Fruit fly (Drosophila melanogaster) whole organism, prepupa: ENCODE data around the gene GlcAT-S.

ENCODE experiments used
- CG10631 ChIP-seq: fragments of 200-800 bp; sonication (Bioruptor generic); optimal IDR thresholded peaks from 2 replicates; lab custom pipeline; 2016; ENCODE audit warnings: missing biosample characterization, missing genetic modification characterization
- CG10669 ChIP-seq: fragments of 200-800 bp; sonication (Bioruptor generic); optimal IDR thresholded peaks from 3 replicates; lab custom pipeline; 2018; ENCODE audit warnings: missing biosample characterization, mild to moderate bottlenecking, missing genetic modification characterization, moderate library complexity
- CG11762 ChIP-seq: fragments of 200-800 bp; sonication (Bioruptor generic); optimal IDR thresholded peaks from 3 replicates; lab custom pipeline; 2016; ENCODE audit warnings: missing biosample characterization, missing genetic modification characterization; ENCODE audit not compliant: insufficient read depth
- CG11902 ChIP-seq: fragments of 200-800 bp; sonication (Bioruptor generic); optimal IDR thresholded peaks from 3 replicates; lab custom pipeline; 2016; ENCODE audit warnings: missing biosample characterization, missing genetic modification characterization
- CG15336 ChIP-seq: fragments of 200-800 bp; sonication (Bioruptor generic); IDR thresholded peaks from 2 replicates; pipeline ENCODE4 v1.3.6; 2022; ENCODE audit warnings: missing biosample characterization, missing genetic modification characterization
- CG1621 ChIP-seq: fragments of 200-800 bp; sonication (Bioruptor generic); optimal IDR thresholded peaks from 3 replicates; lab custom pipeline; 2018; ENCODE audit warnings: missing biosample characterization, mild to moderate bottlenecking, missing genetic modification characterization
- CG16779 ChIP-seq: fragments of 200-800 bp; sonication (Bioruptor generic); optimal IDR thresholded peaks from 3 replicates; lab custom pipeline; 2017; ENCODE audit warnings: missing biosample characterization, mild to moderate bottlenecking, missing genetic modification characterization
- CG3032 ChIP-seq: fragments of 200-800 bp; optimal IDR thresholded peaks from 2 replicates; lab custom pipeline; 2019; ENCODE audit warnings: missing biosample characterization, mild to moderate bottlenecking, missing genetic modification characterization, moderate library complexity
- CG31627 ChIP-seq: fragments of 200-800 bp; sonication (Bioruptor generic); optimal IDR thresholded peaks from 3 replicates; lab custom pipeline; 2016; ENCODE audit warnings: missing biosample characterization, missing genetic modification characterization
- CG32006 ChIP-seq: fragments of 200-800 bp; sonication (Bioruptor generic); optimal IDR thresholded peaks from 3 replicates; lab custom pipeline; 2017; ENCODE audit warnings: missing biosample characterization, mild to moderate bottlenecking, missing genetic modification characterization
- CG3919 ChIP-seq: fragments of 200-800 bp; sonication (Bioruptor generic); optimal IDR thresholded peaks from 3 replicates; lab custom pipeline; 2016; ENCODE audit warnings: missing biosample characterization, missing genetic modification characterization
- CG6163 ChIP-seq: fragments of 200-800 bp; sonication (Bioruptor generic); IDR thresholded peaks from 3 replicates; pipeline ENCODE4 v1.3.6; 2022; ENCODE audit warnings: missing biosample characterization, missing genetic modification characterization
- CG6276 ChIP-seq: fragments of 200-800 bp; sonication (Bioruptor generic); optimal IDR thresholded peaks from 2 replicates; lab custom pipeline; 2017; ENCODE audit warnings: missing biosample characterization, mild to moderate bottlenecking, missing genetic modification characterization
- CG6792 ChIP-seq: fragments of 200-800 bp; sonication (Bioruptor generic); optimal IDR thresholded peaks from 3 replicates; lab custom pipeline; 2016; ENCODE audit warnings: missing biosample characterization, missing genetic modification characterization
- CG6808 ChIP-seq: fragments of 200-800 bp; sonication (Bioruptor generic); optimal IDR thresholded peaks from 3 replicates; lab custom pipeline; 2017; ENCODE audit warnings: missing biosample characterization, missing genetic modification characterization, mild to moderate bottlenecking, moderate library complexity, missing genetic modification reagents
- CG6854 ChIP-seq: fragments of 200-800 bp; sonication (Bioruptor generic); optimal IDR thresholded peaks from 2 replicates; lab custom pipeline; 2017; ENCODE audit warnings: missing biosample characterization, mild to moderate bottlenecking, missing genetic modification characterization
- CG7368 ChIP-seq: fragments of 200-800 bp; sonication (Bioruptor generic); optimal IDR thresholded peaks from 3 replicates; lab custom pipeline; 2016; ENCODE audit warnings: missing biosample characterization, missing genetic modification characterization
- CG8119 ChIP-seq: fragments of 200-800 bp; sonication (Bioruptor generic); IDR thresholded peaks from 3 replicates; pipeline ENCODE4 v1.3.6; 2022; ENCODE audit warnings: missing biosample characterization, missing genetic modification characterization
- CG8319 ChIP-seq: fragments of 200-800 bp; sonication (Bioruptor generic); optimal IDR thresholded peaks from 3 replicates; lab custom pipeline; 2016; ENCODE audit warnings: missing biosample characterization, missing genetic modification characterization
- CG8632 ChIP-seq: fragments of 200-800 bp; sonication (Bioruptor generic); optimal IDR thresholded peaks from 3 replicates; lab custom pipeline; 2016; ENCODE audit warnings: missing biosample characterization, missing genetic modification characterization
- CG9139 ChIP-seq: fragments of 200-800 bp; sonication (Bioruptor generic); optimal IDR thresholded peaks from 3 replicates; lab custom pipeline; 2017; ENCODE audit warnings: missing biosample characterization, mild to moderate bottlenecking, missing genetic modification characterization
- Eip75B ChIP-seq: fragments of 200-800 bp; sonication (Bioruptor generic); optimal IDR thresholded peaks from 3 replicates; lab custom pipeline; 2016; ENCODE audit warnings: missing biosample characterization, missing genetic modification characterization
- Eip78C ChIP-seq: fragments of 200-800 bp; sonication (Bioruptor generic); peaks from one replicate; lab custom pipeline; 2016; ENCODE audit warnings: missing biosample characterization, missing genetic modification characterization
- Eip93F ChIP-seq: fragments of 200-800 bp; sonication (Bioruptor generic); optimal IDR thresholded peaks from 2 replicates; lab custom pipeline; 2016; ENCODE audit warnings: missing biosample characterization, mild to moderate bottlenecking, missing genetic modification characterization
- Ets21C ChIP-seq: fragments of 200-800 bp; sonication (Bioruptor generic); optimal IDR thresholded peaks from 3 replicates; lab custom pipeline; 2016; ENCODE audit warnings: missing biosample characterization, missing genetic modification characterization
- Ets96B ChIP-seq: fragments of 200-800 bp; optimal IDR thresholded peaks from 2 replicates; lab custom pipeline; 2019; ENCODE audit warnings: missing biosample characterization, mild to moderate bottlenecking, missing genetic modification characterization, moderate library complexity
- Gug ChIP-seq: fragments of 200-800 bp; sonication (Bioruptor generic); IDR thresholded peaks from 2 replicates; pipeline ENCODE4 v1.3.6; 2022; ENCODE audit warnings: missing biosample characterization, missing genetic modification characterization
- Hr38 ChIP-seq: sonication (Bioruptor generic); optimal IDR thresholded peaks from 2 replicates; lab custom pipeline; 2016; ENCODE audit warnings: missing biosample characterization, missing genetic modification characterization
- Hr4 ChIP-seq: fragments of 200-800 bp; sonication (Bioruptor generic); optimal IDR thresholded peaks from 3 replicates; lab custom pipeline; 2016; ENCODE audit warnings: missing biosample characterization, missing genetic modification characterization
- Lpt ChIP-seq: fragments of 200-800 bp; sonication (Bioruptor generic); optimal IDR thresholded peaks from 3 replicates; lab custom pipeline; 2016; ENCODE audit warnings: missing biosample characterization, missing genetic modification characterization
- Met ChIP-seq: fragments of 200-800 bp; sonication (Bioruptor generic); optimal IDR thresholded peaks from 3 replicates; lab custom pipeline; 2016; ENCODE audit warnings: missing biosample characterization, missing genetic modification characterization
- OdsH ChIP-seq: fragments of 200-800 bp; sonication (Bioruptor generic); optimal IDR thresholded peaks from 3 replicates; lab custom pipeline; 2016; ENCODE audit warnings: missing biosample characterization, missing genetic modification characterization
- Smox ChIP-seq: fragments of 200-800 bp; sonication (Bioruptor generic); optimal IDR thresholded peaks from 3 replicates; lab custom pipeline; 2016; ENCODE audit warnings: missing biosample characterization, missing genetic modification characterization
- Sox102F ChIP-seq: fragments of 200-800 bp; sonication (Bioruptor generic); optimal IDR thresholded peaks from 2 replicates; lab custom pipeline; 2016; ENCODE audit warnings: missing biosample characterization, mild to moderate bottlenecking, missing genetic modification characterization
- Sox14 ChIP-seq: fragments of 200-800 bp; sonication (Bioruptor generic); optimal IDR thresholded peaks from 3 replicates; lab custom pipeline; 2016; ENCODE audit warnings: missing biosample characterization, missing genetic modification characterization
- Sox15 ChIP-seq: fragments of 200-800 bp; sonication (Bioruptor generic); optimal IDR thresholded peaks from 3 replicates; lab custom pipeline; 2016; ENCODE audit warnings: missing biosample characterization, missing genetic modification characterization
- achi ChIP-seq: fragments of 200-800 bp; sonication (Bioruptor generic); optimal IDR thresholded peaks from 3 replicates; lab custom pipeline; 2016; ENCODE audit warnings: missing biosample characterization, missing genetic modification characterization
- acj6 ChIP-seq: fragments of 200-800 bp; sonication (Bioruptor generic); optimal IDR thresholded peaks from 3 replicates; lab custom pipeline; 2016; ENCODE audit warnings: missing biosample characterization, missing genetic modification characterization
- dac ChIP-seq: fragments of 200-800 bp; sonication (Bioruptor generic); optimal IDR thresholded peaks from 2 replicates; lab custom pipeline; 2017; ENCODE audit warnings: missing biosample characterization, mild to moderate bottlenecking, missing genetic modification characterization
- dsx ChIP-seq: fragments of 200-800 bp; optimal IDR thresholded peaks from 3 replicates; lab custom pipeline; 2019; ENCODE audit warnings: missing biosample characterization, mild to moderate bottlenecking, missing genetic modification characterization, moderate library complexity; ENCODE audit not compliant: poor library complexity, severe bottlenecking
- eg ChIP-seq: fragments of 200-800 bp; sonication (Bioruptor generic); IDR thresholded peaks from 3 replicates; pipeline ENCODE4 v1.3.6; 2022; ENCODE audit warnings: missing biosample characterization, missing genetic modification characterization
- fd85E ChIP-seq: fragments of 200-800 bp; sonication (Bioruptor generic); optimal IDR thresholded peaks from 3 replicates; lab custom pipeline; 2016; ENCODE audit warnings: missing biosample characterization, missing genetic modification characterization
- lz ChIP-seq: fragments of 200-800 bp; sonication (Bioruptor generic); optimal IDR thresholded peaks from 3 replicates; lab custom pipeline; 2016; ENCODE audit warnings: missing biosample characterization, missing genetic modification characterization
- net ChIP-seq: fragments of 200-800 bp; sonication (Bioruptor generic); optimal IDR thresholded peaks from 3 replicates; lab custom pipeline; 2016; ENCODE audit warnings: missing biosample characterization, missing genetic modification characterization
- spab ChIP-seq: fragments of 200-800 bp; sonication (Bioruptor generic); optimal IDR thresholded peaks from 2 replicates; lab custom pipeline; 2017; ENCODE audit warnings: missing biosample characterization, mild to moderate bottlenecking, missing genetic modification characterization, missing genetic modification reagents
- ss ChIP-seq, 2 experiments: fragments of 200-800 bp; sonication (Bioruptor generic); optimal IDR thresholded peaks; 2 replicates in 1 of 2; 3 replicates in 1 of 2; lab custom pipeline; 2017 to 2018; ENCODE audit warnings: mild to moderate bottlenecking in 2 of 2, missing biosample characterization in 2 of 2, missing genetic modification characterization in 2 of 2, moderate library complexity in 1 of 2
- svp ChIP-seq: fragments of 200-800 bp; sonication (Bioruptor generic); peaks from one replicate; lab custom pipeline; 2016; ENCODE audit warnings: missing biosample characterization, missing genetic modification characterization
- vri ChIP-seq: fragments of 200-800 bp; sonication (Bioruptor generic); optimal IDR thresholded peaks from 3 replicates; lab custom pipeline; 2016; ENCODE audit warnings: missing biosample characterization, mild to moderate bottlenecking, missing genetic modification characterization

GlcAT-S gene

dm6 chr2L:9569588-9570434 lies 46.5 kb upstream of the GlcAT-S start (continued):
- peak; percentile 93 for TF ChIP-seq CG8319 (GFP tag; lab: Kevin White, UChicago)
- TF ChIP-seq OdsH (GFP tag; lab: Kevin White, UChicago): peak; percentile 97
- peak; percentile 98 for TF ChIP-seq CG32006 (GFP tag; lab: Kevin White, UChicago)
- peak; percentile 88 for TF ChIP-seq CG31627 (GFP tag; lab: Kevin White, UChicago)
- peak; percentile 96 for TF ChIP-seq CG16779 (tag; lab: Kevin White, UChicago)
- TF ChIP-seq acj6 (GFP tag; lab: Kevin White, UChicago): peak; percentile 96
- no peak for TF ChIP-seq Hr38
- peak; percentile 95 for TF ChIP-seq CG3919
- TF ChIP-seq dsx (GFP tag; lab: Kevin White, UChicago): peak; percentile 95
- peak; percentile 89 for TF ChIP-seq Gug (GFP tag; lab: Robert Waterston, UW)
- TF ChIP-seq lz: peak; percentile 94
- TF ChIP-seq Met: peak; percentile 96
- TF ChIP-seq CG6276 (GFP tag; lab: Kevin White, UChicago): peak; percentile 98
- TF ChIP-seq CG11762 (GFP tag; lab: Kevin White, UChicago): peak; percentile 96
- TF ChIP-seq Lpt (GFP tag; lab: Kevin White, UChicago): peak; percentile 96
- peak; percentile 95 for TF ChIP-seq CG6792 (GFP tag; lab: Kevin White, UChicago)
- TF ChIP-seq dac (GFP tag; lab: Kevin White, UChicago): peak; percentile 90
- peak; percentile 89 for TF ChIP-seq CG6854 (GFP tag; lab: Kevin White, UChicago)
- TF ChIP-seq Sox15 (GFP tag; lab: Kevin White, UChicago): peak; percentile 89
- peak; percentile 90 for TF ChIP-seq CG6163 (GFP tag; lab: Robert Waterston, UW)
- TF ChIP-seq Eip78C (GFP tag; lab: Kevin White, UChicago): peak; percentile 99
- peak; percentile 92 for TF ChIP-seq eg
- peak; percentile 97 for TF ChIP-seq achi (GFP tag; lab: Kevin White, UChicago)
- TF ChIP-seq CG3032 (tag; lab: Kevin White, UChicago): peak; percentile 96
- peak; percentile 88 for TF ChIP-seq vri
- TF ChIP-seq svp: peak; percentile 97
- peak; percentile 99 for TF ChIP-seq CG6808 (GFP tag; lab: Kevin White, UChicago)
- TF ChIP-seq ss (GFP tag; optimal IDR thresholded peaks at IDR 0.05; lab: Kevin White, UChicago): peak; percentile 97
- TF ChIP-seq, all 60 proteins: peak for 59

- TF ChIP-seq OdsH (GFP tag; lab: Kevin White, UChicago) (no peak), Eip93F (GFP tag; lab: Kevin White, UChicago) (no peak), eg (0 out of 3 replicates have a peak, but pooled peaks have one; percentile 24), CG15336 (GFP tag; lab: Robert Waterston, UW) (peak; percentile 40), CG3919 (no peak), CG1621 (no peak), Smox (GFP tag; lab: Kevin White, UChicago) (no peak), CG10631 (no peak), CG8119 (GFP tag; lab: Robert Waterston, UW) (no peak), dsx (GFP tag; lab: Kevin White, UChicago) (peak; percentile 89), CG10669 (GFP tag; lab: Kevin White, UChicago) (no peak), lz (no peak), net (no peak), CG8632 (GFP tag; lab: Kevin White, UChicago) (no peak), Ets96B (no peak), dac (GFP tag; lab: Kevin White, UChicago) (no peak), fd85E (no peak), Sox102F (GFP tag; lab: Kevin White, UChicago) (no peak), CG7368 (GFP tag; lab: Kevin White, UChicago) (no peak), CG32006 (GFP tag; lab: Kevin White, UChicago) (no peak), Hr4 (GFP tag; lab: Kevin White, UChicago) (no peak), achi (GFP tag; lab: Kevin White, UChicago) (no peak), Sox14 (GFP tag; lab: Kevin White, UChicago) (peak; percentile 3), svp (no peak), CG9139 (GFP tag; lab: Kevin White, UChicago) (no peak), CG31627 (GFP tag; lab: Kevin White, UChicago) (no peak), Ets21C (no peak), CG11902 (GFP tag; lab: Kevin White, UChicago) (no peak), Eip75B (GFP tag; lab: Kevin White, UChicago) (no peak), spab (GFP tag; lab: Kevin White, UChicago) (peak; percentile 19)
Observed at dm6 chr2L:9570673-9571193, 45.5 kb upstream of the GlcAT-S start.
